Worm (Caenorhabditis elegans) whole organism, midembryonic: ENCODE measurements around the gene Y38F1A.7.

ENCODE experiments used
- ref-1 ChIP-seq: fragments of 200-800 bp; sonication (Bioruptor generic); conservative IDR thresholded peaks from 2 replicates; pipeline ENCODE4 v1.3.6; 2022; ENCODE audit warnings: missing genetic modification reagents, missing genetic modification characterization, missing compliant biosample characterization
- tab-1 ChIP-seq: fragments of 200-800 bp; sonication (Bioruptor generic); IDR thresholded peaks from 2 replicates; pipeline ENCODE4 v1.3.6; 2022; ENCODE audit warnings: missing genetic modification characterization, missing compliant biosample characterization

ce11 chrII:13036717-13037116, 39.1 kb upstream of the Y38F1A.7 start, which contains the start of gene F18A11.3:
- no peak for TF ChIP-seq tab-1 (GFP tag; lab: Robert Waterston, UW)
- TF ChIP-seq ref-1 (GFP tag; lab: Robert Waterston, UW) = no peak
